Fruit fly (Drosophila melanogaster): ENCODE measurements around the gene Ibf2.
A peak's percentile ranks its signal among the peaks of the same experiment; 100 is the strongest.

Ibf2 gene

dm6 chr3R:9226146-9226545 lies 32.2 kb downstream of the Ibf2 start:
- no peak for TF ChIP-seq CG11294 (GFP tag; IDR thresholded peaks at IDR 0.05)
- peak; percentile 10 for TF ChIP-seq fd59A (GFP tag; optimal IDR thresholded peaks at IDR 0.05)
- peak; percentile 52 to 59 for TF ChIP-seq ss (GFP tag; optimal IDR thresholded peaks at IDR 0.05)
- peak; percentile 26 for TF ChIP-seq spab (GFP tag; optimal IDR thresholded peaks at IDR 0.05)
- TF ChIP-seq OdsH (GFP tag; optimal IDR thresholded peaks at IDR 0.05), result no peak
- peak; percentile 4 for TF ChIP-seq Eip75B (GFP tag; optimal IDR thresholded peaks at IDR 0.05)
- TF ChIP-seq CG6163 (GFP tag; IDR thresholded peaks at IDR 0.05), result peak; percentile 67
- peak; percentile 48 for TF ChIP-seq CG6808 (GFP tag; optimal IDR thresholded peaks at IDR 0.05)
- no peak for TF ChIP-seq svp (GFP tag)

DNA sequence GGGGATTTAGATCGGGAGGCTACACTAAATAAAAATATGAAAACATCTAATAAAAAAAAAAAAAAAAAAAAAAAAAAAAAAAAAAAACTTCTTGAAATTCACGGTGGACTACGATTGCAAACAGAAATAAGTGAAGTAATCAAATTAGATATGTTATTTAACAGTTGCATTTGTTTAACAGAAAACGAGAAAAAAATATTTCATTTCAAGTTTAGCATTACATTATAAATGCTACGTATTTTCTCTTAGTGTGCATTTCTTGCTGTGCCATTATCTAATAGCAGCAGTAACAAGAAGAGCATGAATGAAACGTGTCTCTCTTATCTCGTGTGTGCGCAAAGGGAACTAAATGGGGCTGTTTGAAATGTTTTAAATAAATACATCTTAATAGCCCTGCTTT lies 33.5 kb downstream of the Ibf2 start:
- TF ChIP-seq CG10669 (GFP tag; optimal IDR thresholded peaks at IDR 0.05) (peak; percentile 10), Blimp-1 (GFP tag; optimal IDR thresholded peaks at IDR 0.05) (no peak), Lpt (GFP tag; optimal IDR thresholded peaks at IDR 0.05) (peak; percentile 68), Ets21C (GFP tag; optimal IDR thresholded peaks at IDR 0.05) (no peak), CG6792 (GFP tag; optimal IDR thresholded peaks at IDR 0.05) (peak; percentile 35), CG8119 (GFP tag; IDR thresholded peaks at IDR 0.05) (peak; percentile 85), CG15336 (GFP tag; IDR thresholded peaks at IDR 0.05) (peak; percentile 83), spab (GFP tag; optimal IDR thresholded peaks at IDR 0.05) (peak; percentile 17), Hr4 (GFP tag; optimal IDR thresholded peaks at IDR 0.05) (peak; percentile 78), Eip75B (GFP tag; optimal IDR thresholded peaks at IDR 0.05) (peak; percentile 24), CG9139 (GFP tag; optimal IDR thresholded peaks at IDR 0.05) (no peak), CG16779 (tag; optimal IDR thresholded peaks at IDR 0.05) (no peak), pdm3 (GFP tag; optimal IDR thresholded peaks at IDR 0.05) (peak; percentile 61), CG6163 (GFP tag; IDR thresholded peaks at IDR 0.05) (peak; percentile 71; the same call in 1 of the 3 replicates), dac (GFP tag; optimal IDR thresholded peaks at IDR 0.05) (no peak), acj6 (GFP tag; optimal IDR thresholded peaks at IDR 0.05) (peak; percentile 62), fd59A (GFP tag; optimal IDR thresholded peaks at IDR 0.05) (no peak), CG4318 (GFP tag; optimal IDR thresholded peaks at IDR 0.05) (peak; percentile 31), OdsH (GFP tag; optimal IDR thresholded peaks at IDR 0.05) (peak; percentile 63), CG3032 (tag; optimal IDR thresholded peaks at IDR 0.05) (peak; percentile 40), CG6808 (GFP tag; optimal IDR thresholded peaks at IDR 0.05) (no peak), CG32006 (GFP tag; optimal IDR thresholded peaks at IDR 0.05) (peak; percentile 71), Gug (GFP tag; IDR thresholded peaks at IDR 0.05) (peak; percentile 65), Sox15 (GFP tag; optimal IDR thresholded peaks at IDR 0.05) (no peak), CG1621 (tag; optimal IDR thresholded peaks at IDR 0.05) (no peak), Eip78C (GFP tag) (peak; percentile 91), Smox (GFP tag; optimal IDR thresholded peaks at IDR 0.05) (peak; percentile 15), net (GFP tag; optimal IDR thresholded peaks at IDR 0.05) (peak; percentile 29), svp (GFP tag) (peak; percentile 74), Hr39 (GFP tag; optimal IDR thresholded peaks at IDR 0.05) (no peak), CG8319 (GFP tag; optimal IDR thresholded peaks at IDR 0.05) (no peak), Eip93F (GFP tag; optimal IDR thresholded peaks at IDR 0.05) (no peak), CG31627 (GFP tag; optimal IDR thresholded peaks at IDR 0.05) (no peak), topi (GFP tag; optimal IDR thresholded peaks at IDR 0.05) (no peak), CG11762 (GFP tag; optimal IDR thresholded peaks at IDR 0.05; ENCODE audit: insufficient read depth) (peak; percentile 59), Sox14 (GFP tag; optimal IDR thresholded peaks at IDR 0.05) (peak; percentile 26), CG11902 (GFP tag; optimal IDR thresholded peaks at IDR 0.05) (no peak), Ets96B (tag; optimal IDR thresholded peaks at IDR 0.05) (peak; percentile 36), CG11294 (GFP tag; IDR thresholded peaks at IDR 0.05) (peak; percentile 42; the same call in 1 of the 2 replicates), fkh (GFP tag; optimal IDR thresholded peaks at IDR 0.05) (no peak), CG3919 (GFP tag; optimal IDR thresholded peaks at IDR 0.05) (peak; percentile 65), cyc (GFP tag; optimal IDR thresholded peaks at IDR 0.05) (no peak), vri (GFP tag; optimal IDR thresholded peaks at IDR 0.05) (peak; percentile 3), Met (GFP tag; optimal IDR thresholded peaks at IDR 0.05) (peak; percentile 18), CG8632 (GFP tag; optimal IDR thresholded peaks at IDR 0.05) (peak; percentile 45), CG6854 (GFP tag; optimal IDR thresholded peaks at IDR 0.05) (no peak), achi (GFP tag; optimal IDR thresholded peaks at IDR 0.05) (peak; percentile 74), CG6276 (GFP tag; optimal IDR thresholded peaks at IDR 0.05) (peak; percentile 59)
